Fruit fly (Drosophila melanogaster) whole organism, embryonic: ENCODE results near the gene dbf.

Experiments used
- ATbp ChIP-seq: fragments of 200-800 bp; sonication (Bioruptor generic); optimal IDR thresholded peaks from 2 replicates; lab custom pipeline; 2017; ENCODE audit warnings: missing biosample characterization, mild to moderate bottlenecking, missing genetic modification characterization, missing genetic modification reagents
- Bgb ChIP-seq: fragments of 200-800 bp; sonication (Bioruptor generic); IDR thresholded peaks from 2 replicates; pipeline ENCODE4 v1.3.6; 2022; ENCODE audit warnings: missing biosample characterization, missing genetic modification characterization; ENCODE audit not compliant: partially characterized antibody
- CG12071 ChIP-seq: fragments of 200-800 bp; sonication (Bioruptor generic); optimal IDR thresholded peaks from 3 replicates; lab custom pipeline; 2018; ENCODE audit warnings: missing biosample characterization, mild to moderate bottlenecking, missing genetic modification characterization
- CG12104 ChIP-seq: fragments of 200-800 bp; sonication (Bioruptor generic); optimal IDR thresholded peaks from 3 replicates; lab custom pipeline; 2016; ENCODE audit warnings: missing biosample characterization, missing genetic modification characterization
- CG13894 ChIP-seq: fragments of 200-800 bp; sonication (Bioruptor generic); optimal IDR thresholded peaks from 3 replicates; lab custom pipeline; 2018; ENCODE audit warnings: missing biosample characterization, mild to moderate bottlenecking, missing genetic modification characterization, moderate library complexity
- CG15696 ChIP-seq: fragments of 200-800 bp; sonication (Bioruptor generic); optimal IDR thresholded peaks from 2 replicates; lab custom pipeline; 2019; ENCODE audit warnings: missing biosample characterization, mild to moderate bottlenecking, missing genetic modification characterization, moderate library complexity
- CG18011 ChIP-seq: fragments of 200-800 bp; sonication (Bioruptor generic); optimal IDR thresholded peaks from 2 replicates; lab custom pipeline; 2017; ENCODE audit warnings: missing biosample characterization, missing genetic modification characterization, mild to moderate bottlenecking, moderate library complexity, missing genotype
- CG2875 ChIP-seq: fragments of 200-800 bp; sonication (Bioruptor generic); optimal IDR thresholded peaks from 2 replicates; lab custom pipeline; 2017; ENCODE audit warnings: missing biosample characterization, mild to moderate bottlenecking, missing genetic modification characterization, missing genetic modification reagents
- CG3847 ChIP-seq: fragments of 200-800 bp; sonication (Bioruptor generic); IDR thresholded peaks from 2 replicates; pipeline ENCODE4 v1.3.6; 2022; ENCODE audit warnings: missing biosample characterization, missing genetic modification characterization
- CG7357 ChIP-seq: fragments of 200-800 bp; sonication (Bioruptor generic); IDR thresholded peaks from 3 replicates; pipeline ENCODE4 v1.3.6; 2022; ENCODE audit warnings: missing biosample characterization, missing genetic modification characterization
- CG7556 ChIP-seq: fragments of 200-800 bp; sonication (Bioruptor generic); optimal IDR thresholded peaks from 2 replicates; lab custom pipeline; 2017; ENCODE audit warnings: missing biosample characterization, mild to moderate bottlenecking, missing genetic modification characterization
- CG8281 ChIP-seq: fragments of 200-800 bp; sonication (Bioruptor generic); optimal IDR thresholded peaks from 2 replicates; lab custom pipeline; 2018; ENCODE audit warnings: missing biosample characterization, mild to moderate bottlenecking, missing genetic modification characterization, moderate library complexity
- CrebB ChIP-seq: fragments of 200-800 bp; sonication (Bioruptor generic); optimal IDR thresholded peaks from 3 replicates; lab custom pipeline; 2018; ENCODE audit warnings: missing biosample characterization, mild to moderate bottlenecking, missing genetic modification characterization
- D19A ChIP-seq: fragments of 200-800 bp; optimal IDR thresholded peaks from 3 replicates; lab custom pipeline; 2019; ENCODE audit warnings: missing biosample characterization, mild to moderate bottlenecking, missing genetic modification characterization, moderate library complexity
- Dbx ChIP-seq: fragments of 200-800 bp; sonication (Bioruptor generic); IDR thresholded peaks from 3 replicates; pipeline ENCODE4 v1.3.6; 2022; ENCODE audit warnings: missing biosample characterization, missing genetic modification characterization
- Deaf1 ChIP-seq: fragments of 200-800 bp; optimal IDR thresholded peaks from 3 replicates; lab custom pipeline; 2019; ENCODE audit warnings: missing biosample characterization, mild to moderate bottlenecking, missing genetic modification characterization, moderate library complexity
- Elba2 ChIP-seq: fragments of 200-800 bp; sonication (Bioruptor generic); optimal IDR thresholded peaks from 3 replicates; lab custom pipeline; 2016; ENCODE audit warnings: missing biosample characterization, missing genetic modification characterization
- Ets97D ChIP-seq: fragments of 200-800 bp; sonication (Bioruptor generic); optimal IDR thresholded peaks from 3 replicates; lab custom pipeline; 2016; ENCODE audit warnings: missing biosample characterization, missing genetic modification characterization
- Fer2 ChIP-seq: fragments of 200-800 bp; sonication (Bioruptor generic); optimal IDR thresholded peaks from 2 replicates; lab custom pipeline; 2018; ENCODE audit warnings: missing biosample characterization, mild to moderate bottlenecking, missing genetic modification characterization, moderate library complexity
- H15 ChIP-seq: fragments of 200-800 bp; sonication (Bioruptor generic); IDR thresholded peaks from 3 replicates; pipeline ENCODE4 v1.3.6; 2022; ENCODE audit warnings: missing biosample characterization, missing genetic modification characterization
- HLH3B ChIP-seq: fragments of 200-800 bp; sonication (Bioruptor generic); IDR thresholded peaks from 2 replicates; pipeline ENCODE4 v1.3.6; 2022; ENCODE audit warnings: missing biosample characterization, missing genetic modification characterization
- Hr3 ChIP-seq: fragments of 200-800 bp; sonication (Bioruptor generic); optimal IDR thresholded peaks from 3 replicates; lab custom pipeline; 2016; ENCODE audit warnings: missing biosample characterization, missing genetic modification characterization
- Hr78 ChIP-seq, 2 experiments: fragments of 200-800 bp in 1 of 2; fragments of >200 bp in 1 of 2; sonication (Bioruptor generic) in 1 of 2; optimal IDR thresholded peaks; 2 replicates each; lab custom pipeline; 2017 to 2019; ENCODE audit warnings: missing biosample characterization in 2 of 2, missing genetic modification characterization in 2 of 2, mild to moderate bottlenecking in 1 of 2, moderate library complexity in 1 of 2
- Lpt ChIP-seq: fragments of >200 bp; optimal IDR thresholded peaks from 2 replicates; lab custom pipeline; 2018; ENCODE audit warnings: missing biosample characterization, missing genetic modification characterization
- NfI ChIP-seq: fragments of 200-800 bp; sonication (Bioruptor generic); optimal IDR thresholded peaks from 3 replicates; lab custom pipeline; 2018; ENCODE audit warnings: missing biosample characterization, mild to moderate bottlenecking, missing genetic modification characterization, moderate library complexity
- Pdp1 ChIP-seq, 2 experiments: fragments of 200-800 bp; sonication (Bioruptor generic); optimal IDR thresholded peaks; 3 replicates each; lab custom pipeline; 2016; ENCODE audit warnings: missing biosample characterization in 2 of 2, missing genetic modification characterization in 2 of 2, mild to moderate bottlenecking in 1 of 2, moderate library complexity in 1 of 2
- Ravus ChIP-seq: fragments of 200-800 bp; sonication (Bioruptor generic); IDR thresholded peaks from 2 replicates; pipeline ENCODE4 v1.3.6; 2022; ENCODE audit warnings: missing biosample characterization, missing genetic modification characterization
- Sox100B ChIP-seq: fragments of 200-800 bp; sonication (Bioruptor generic); optimal IDR thresholded peaks from 3 replicates; lab custom pipeline; 2018; ENCODE audit warnings: missing biosample characterization, mild to moderate bottlenecking, missing genetic modification characterization
- Sox102F ChIP-seq: fragments of 200-800 bp; sonication (Bioruptor generic); optimal IDR thresholded peaks from 2 replicates; lab custom pipeline; 2018; ENCODE audit warnings: missing biosample characterization, mild to moderate bottlenecking, missing genetic modification characterization, moderate library complexity
- crc ChIP-seq: fragments of 200-800 bp; sonication (Bioruptor generic); optimal IDR thresholded peaks from 2 replicates; lab custom pipeline; 2016; ENCODE audit warnings: missing biosample characterization, missing genetic modification characterization
- crol ChIP-seq: fragments of 200-800 bp; sonication (Bioruptor generic); IDR thresholded peaks from 2 replicates; pipeline ENCODE4 v1.3.6; 2022; ENCODE audit warnings: missing biosample characterization, missing genetic modification characterization
- dati ChIP-seq: fragments of 200-800 bp; sonication (Bioruptor generic); IDR thresholded peaks from 2 replicates; pipeline ENCODE4 v1.3.6; 2022; ENCODE audit warnings: missing biosample characterization, missing genetic modification characterization
- emc ChIP-seq: fragments of 200-800 bp; sonication (Bioruptor generic); optimal IDR thresholded peaks from 2 replicates; lab custom pipeline; 2016; ENCODE audit warnings: missing biosample characterization, missing genetic modification characterization
- gem ChIP-seq: fragments of 200-800 bp; sonication (Bioruptor generic); optimal IDR thresholded peaks from 2 replicates; lab custom pipeline; 2019; ENCODE audit warnings: missing biosample characterization, mild to moderate bottlenecking, missing genetic modification characterization, moderate library complexity
- lbe ChIP-seq: fragments of 200-800 bp; sonication (Bioruptor generic); optimal IDR thresholded peaks from 2 replicates; lab custom pipeline; 2016; ENCODE audit warnings: missing biosample characterization, mild to moderate bottlenecking, missing genetic modification characterization
- lov ChIP-seq, 2 experiments: fragments of 200-800 bp in 1 of 2; fragments of >200 bp in 1 of 2; sonication (Bioruptor generic) in 1 of 2; IDR thresholded peaks in 1 of 2; optimal IDR thresholded peaks in 1 of 2; 2 replicates in 1 of 2; 3 replicates in 1 of 2; pipeline versions ENCODE4 v1.3.6 to Lab custom; 2017 to 2022; ENCODE audit warnings: missing biosample characterization in 1 of 2, missing genetic modification characterization in 1 of 2
- oc ChIP-seq: fragments of 200-800 bp; sonication (Bioruptor generic); optimal IDR thresholded peaks from 2 replicates; lab custom pipeline; 2018; ENCODE audit warnings: missing biosample characterization, mild to moderate bottlenecking, missing genetic modification characterization, moderate library complexity
- pan ChIP-seq, 4 experiments: fragments of >200 bp in 3 of 4; fragments of 200-800 bp in 1 of 4; sonication (Bioruptor generic) in 1 of 4; optimal IDR thresholded peaks in 3 of 4; IDR thresholded peaks in 1 of 4; 2 replicates each; pipeline versions ENCODE4 v1.3.6 to Lab custom; 2017 to 2022; ENCODE audit warnings: missing biosample characterization in 2 of 4, missing genetic modification characterization in 2 of 4, mixed read lengths in 1 of 4
- peb ChIP-seq: fragments of 200-800 bp; sonication (Bioruptor generic); IDR thresholded peaks from 2 replicates; pipeline ENCODE4 v1.3.6; 2022; ENCODE audit warnings: missing biosample characterization, missing genetic modification characterization
- pnt ChIP-seq: fragments of 200-800 bp; sonication (Bioruptor generic); optimal IDR thresholded peaks from 3 replicates; lab custom pipeline; 2016; ENCODE audit warnings: missing biosample characterization, missing genetic modification characterization
- pum ChIP-seq: fragments of 200-800 bp; sonication (Bioruptor generic); optimal IDR thresholded peaks from 2 replicates; lab custom pipeline; 2016; ENCODE audit warnings: missing biosample characterization, missing genetic modification characterization
- sc ChIP-seq, 3 experiments: fragments of >200 bp in 2 of 3; fragments of 200-800 bp in 1 of 3; sonication (Bioruptor generic) in 1 of 3; optimal IDR thresholded peaks; 2 replicates in 2 of 3; 3 replicates in 1 of 3; lab custom pipeline; 2017; ENCODE audit warnings: mild to moderate bottlenecking in 1 of 3, missing biosample characterization in 1 of 3, missing genetic modification characterization in 1 of 3, missing genetic modification reagents in 1 of 3
- schlank ChIP-seq: fragments of 200-800 bp; sonication (Bioruptor generic); optimal IDR thresholded peaks from 2 replicates; lab custom pipeline; 2018; ENCODE audit warnings: missing biosample characterization, mild to moderate bottlenecking, missing genetic modification characterization
- sima ChIP-seq: fragments of 200-800 bp; sonication (Bioruptor generic); optimal IDR thresholded peaks from 2 replicates; lab custom pipeline; 2016; ENCODE audit warnings: missing biosample characterization, missing genetic modification characterization
- slbo ChIP-seq: fragments of 200-800 bp; sonication (Bioruptor generic); IDR thresholded peaks from 2 replicates; pipeline ENCODE4 v1.3.6; 2022; ENCODE audit warnings: missing biosample characterization, missing genetic modification characterization
- sob ChIP-seq: fragments of 200-800 bp; sonication (Bioruptor generic); IDR thresholded peaks from 2 replicates; pipeline ENCODE4 v1.3.6; 2022; ENCODE audit warnings: missing biosample characterization, missing genetic modification characterization
- toy ChIP-seq: fragments of 200-800 bp; sonication (Bioruptor generic); IDR thresholded peaks from 2 replicates; pipeline ENCODE4 v1.3.6; 2022; ENCODE audit warnings: missing biosample characterization, missing genetic modification characterization

The dbf gene

DNA sequence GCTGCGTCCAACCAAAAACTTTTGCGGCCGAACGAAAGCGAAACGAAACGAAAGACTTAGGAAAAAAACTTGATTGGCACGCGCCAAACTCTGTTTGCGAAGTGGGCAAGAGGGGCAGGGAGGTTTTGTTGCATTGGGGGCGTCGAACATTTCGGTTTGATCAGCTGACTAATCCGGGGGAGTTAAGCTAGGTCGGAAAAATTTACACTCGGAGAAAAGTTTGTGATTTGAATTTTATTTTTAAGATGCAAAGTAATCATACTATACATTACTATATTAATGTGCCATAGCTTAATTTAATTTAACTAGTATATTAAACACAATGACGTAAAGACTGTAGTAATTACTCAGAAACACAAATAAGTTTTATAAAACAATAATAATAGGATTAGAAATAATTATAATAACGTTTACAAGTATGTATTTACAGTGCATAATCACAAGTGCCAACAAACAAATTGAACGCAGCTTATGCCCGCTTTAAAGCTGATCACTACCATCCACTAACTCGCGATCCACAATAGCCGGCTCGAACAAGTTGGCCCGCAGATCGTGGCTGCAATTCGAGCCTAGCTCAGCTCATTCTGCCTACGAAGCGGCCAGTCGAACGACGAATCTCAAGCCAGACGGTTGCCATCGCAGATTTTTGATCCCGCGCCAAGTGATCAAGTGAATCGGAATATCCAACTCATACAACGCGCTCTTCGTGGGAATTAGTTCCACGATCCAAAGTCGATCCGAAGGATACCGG is 10.3 kb downstream of the dbf start, which contains the start of gene CG31871 (continued):
- TF ChIP-seq CG2875 (GFP tag; lab: Kevin White, UChicago) (peak; percentile 52), ATbp (GFP tag; lab: Kevin White, UChicago) (peak; percentile 62), CG15696 (peak; percentile 16), Sox102F (peak; percentile 84), toy (no peak), CrebB (tag; lab: Kevin White, UChicago) (peak; percentile 20), slbo (peak; percentile 64), crc (no peak), sc (optimal IDR thresholded peaks at IDR 0.05; lab: Kevin White, UChicago) (no peak), sc (GFP tag; optimal IDR thresholded peaks at IDR 0.05; lab: Kevin White, UChicago) (peak; percentile 40), CG13894 (tag; lab: Kevin White, UChicago) (no peak), CG8281 (peak; percentile 55), gem (tag; lab: Kevin White, UChicago) (peak; percentile 92), emc (GFP tag; lab: Kevin White, UChicago) (no peak), Sox100B (GFP tag; lab: Kevin White, UChicago) (peak; percentile 84), Hr3 (GFP tag; lab: Kevin White, UChicago) (peak; percentile 56), lbe (no peak), Elba2 (GFP tag; lab: Kevin White, UChicago) (no peak), D19A (tag; lab: Kevin White, UChicago) (no peak), pnt (GFP tag; lab: Kevin White, UChicago) (no peak), pum (no peak), CG3847 (GFP tag; lab: Robert Waterston, UW) (peak; percentile 67), dati (GFP tag; lab: Robert Waterston, UW) (no peak), Hr78 (GFP tag; optimal IDR thresholded peaks at IDR 0.05; lab: Kevin White, UChicago) (peak in 1 of 2 experiments; percentile 48), CG12104 (GFP tag; lab: Kevin White, UChicago) (peak; percentile 32), Pdp1 (GFP tag; optimal IDR thresholded peaks at IDR 0.05; lab: Kevin White, UChicago) (no peak), Ets97D (GFP tag; lab: Kevin White, UChicago) (no peak), CG7556 (GFP tag; lab: Kevin White, UChicago) (peak; percentile 81), Deaf1 (tag; lab: Kevin White, UChicago) (peak; percentile 60), H15 (0 out of 3 replicates have a peak, but pooled peaks have one; percentile 44), CG12071 (GFP tag; lab: Kevin White, UChicago) (no peak), crol (GFP tag; lab: Robert Waterston, UW) (peak; percentile 55; the same call in 1 of the 2 replicates), Dbx (peak; percentile 55; the same call in 1 of the 3 replicates), Ravus (GFP tag; lab: Robert Waterston, UW) (no peak), sob (no peak), NfI (GFP tag; lab: Kevin White, UChicago) (peak; percentile 42), HLH3B (GFP tag; lab: Robert Waterston, UW) (peak; percentile 73), oc (peak; percentile 83), Bgb (GFP tag; lab: Robert Waterston, UW) (no peak), Lpt (no peak), CG18011 (GFP tag; lab: Kevin White, UChicago) (peak; percentile 3), sima (GFP tag; lab: Kevin White, UChicago) (no peak), Fer2 (tag; lab: Kevin White, UChicago) (peak; percentile 23), lov (optimal IDR thresholded peaks at IDR 0.05; lab: Kevin White, UChicago) (no peak), lov (GFP tag; IDR thresholded peaks at IDR 0.05; lab: Robert Waterston, UW) (no peak), pan (optimal IDR thresholded peaks at IDR 0.05; lab: Kevin White, UChicago) (no peak), pan (GFP tag; optimal IDR thresholded peaks at IDR 0.05 in 1 of 2, IDR thresholded peaks at IDR 0.05 in 1 of 2) (peak in 1 of 2 experiments; percentile 77), schlank (tag; lab: Kevin White, UChicago) (no peak), CG7357 (peak; percentile 71; the same call in 2 of the 3 replicates), peb (GFP tag; lab: Robert Waterston, UW) (peak; percentile 61)
